Worm (Caenorhabditis elegans): Measurements from ENCODE around the gene arrd-9.

arrd-9 gene

ce11 chrII:12435202-12435872 lies 45.4 kb downstream of the arrd-9 start:
- TF ChIP-seq ref-1 (GFP tag; conservative IDR thresholded peaks at IDR 0.05): no peak
- TF ChIP-seq ztf-29 (GFP tag; IDR thresholded peaks at IDR 0.05): no peak
- TF ChIP-seq tab-1 (GFP tag; IDR thresholded peaks at IDR 0.05): no peak

ce11 chrII:12432356-12432755 lies 48.4 kb downstream of the arrd-9 start, which contains the start of gene dct-12:
dct-12 (minus strand) TSS chrII:12432456.
- TF ChIP-seq tab-1 (GFP tag; IDR thresholded peaks at IDR 0.05) (no peak), klf-2 (GFP tag; conservative IDR thresholded peaks at IDR 0.05) (no peak), ztf-23 (GFP tag; IDR thresholded peaks at IDR 0.05) (no peak)

ce11 chrII:12429743-12430142 lies 51.0 kb downstream of the arrd-9 start, which contains the start of gene Y57A10C.8:
Y57A10C.8 (minus strand) TSS chrII:12429843.
- TF ChIP-seq tab-1 (GFP tag; IDR thresholded peaks at IDR 0.05) (no peak), ref-1 (GFP tag; conservative IDR thresholded peaks at IDR 0.05) (no peak), ztf-29 (GFP tag; IDR thresholded peaks at IDR 0.05) (no peak), klf-2 (GFP tag; conservative IDR thresholded peaks at IDR 0.05) (no peak)
